Worm (Caenorhabditis elegans) whole organism, early embryonic: Measurements from ENCODE around the gene R03G5.6.

Source experiments
- B0310.2 ChIP-seq: sonication (generic microtip); optimal IDR thresholded peaks from 2 replicates; lab custom pipeline; 2016; ENCODE audit warnings: mild to moderate bottlenecking, missing genetic modification characterization, missing compliant biosample characterization
- F13C5.2 ChIP-seq: sonication (generic microtip); optimal IDR thresholded peaks from 2 replicates; lab custom pipeline; 2017; ENCODE audit warnings: mild to moderate bottlenecking, missing genetic modification characterization, inconsistent platforms, missing compliant biosample characterization
- aly-1 ChIP-seq: sonication (generic microtip); optimal IDR thresholded peaks from 2 replicates; lab custom pipeline; 2016; ENCODE audit warnings: missing genetic modification characterization, missing compliant biosample characterization
- ama-1 ChIP-seq: fragments of 150-350 bp; optimal IDR thresholded peaks from 2 replicates; lab custom pipeline; 2014
- ceh-13 ChIP-seq: fragments of 200-800 bp; sonication (Bioruptor generic); optimal IDR thresholded peaks from 2 replicates; lab custom pipeline; 2018; ENCODE audit warnings: mild to moderate bottlenecking, missing genetic modification characterization, missing compliant biosample characterization
- ceh-36 ChIP-seq: sonication (generic microtip); optimal IDR thresholded peaks from 2 replicates; lab custom pipeline; 2016; ENCODE audit warnings: missing genetic modification characterization, inconsistent platforms, missing compliant biosample characterization
- ets-7 ChIP-seq: sonication (generic microtip); optimal IDR thresholded peaks from 2 replicates; lab custom pipeline; 2016; ENCODE audit warnings: missing genotype, missing genetic modification characterization, missing compliant biosample characterization
- flt-1 ChIP-seq: fragments of 200-800 bp; sonication (Bioruptor generic); IDR thresholded peaks from 2 replicates; pipeline ENCODE4 v1.3.6; 2022; ENCODE audit warnings: missing genetic modification characterization, missing compliant biosample characterization
- hmbx-1 ChIP-seq: sonication (generic microtip); optimal IDR thresholded peaks from 2 replicates; lab custom pipeline; 2016; ENCODE audit warnings: mild to moderate bottlenecking, missing genetic modification characterization, missing compliant biosample characterization
- hmg-4 ChIP-seq: fragments of 200-800 bp; sonication (Bioruptor generic); optimal IDR thresholded peaks from 2 replicates; lab custom pipeline; 2018; ENCODE audit warnings: mild to moderate bottlenecking, missing genetic modification characterization, missing compliant biosample characterization
- hnd-1 ChIP-seq: sonication (generic microtip); optimal IDR thresholded peaks from 2 replicates; lab custom pipeline; 2016; ENCODE audit warnings: missing genetic modification characterization, missing compliant biosample characterization
- pes-1 ChIP-seq: fragments of 200-800 bp; sonication (Bioruptor generic); IDR thresholded peaks from 2 replicates; pipeline ENCODE4 v1.3.6; 2022; ENCODE audit warnings: missing genetic modification reagents, missing genetic modification characterization, missing compliant biosample characterization
- scrt-1 ChIP-seq: fragments of 200-800 bp; sonication (Bioruptor generic); IDR thresholded peaks from 2 replicates; pipeline ENCODE4 v1.3.6; 2022; ENCODE audit warnings: missing genetic modification characterization, missing compliant biosample characterization
- sea-1 ChIP-seq: fragments of 200-800 bp; sonication (Bioruptor generic); conservative IDR thresholded peaks from 2 replicates; pipeline ENCODE4 v1.3.6; 2022; ENCODE audit warnings: missing genetic modification characterization, missing compliant biosample characterization
- tbx-11 ChIP-seq: fragments of 200-800 bp; sonication (Bioruptor generic); IDR thresholded peaks from 2 replicates; pipeline ENCODE4 v1.3.6; 2022; ENCODE audit warnings: missing genetic modification characterization, missing compliant biosample characterization
- tbx-37 ChIP-seq: fragments of 200-800 bp; sonication (Bioruptor generic); conservative IDR thresholded peaks from 2 replicates; pipeline ENCODE4 v1.3.6; 2022; ENCODE audit warnings: missing genetic modification reagents, missing genetic modification characterization, missing compliant biosample characterization
- tra-4 ChIP-seq: sonication (generic microtip); optimal IDR thresholded peaks from 2 replicates; lab custom pipeline; 2017; ENCODE audit warnings: missing genetic modification characterization, missing compliant biosample characterization

Gene R03G5.6

DNA sequence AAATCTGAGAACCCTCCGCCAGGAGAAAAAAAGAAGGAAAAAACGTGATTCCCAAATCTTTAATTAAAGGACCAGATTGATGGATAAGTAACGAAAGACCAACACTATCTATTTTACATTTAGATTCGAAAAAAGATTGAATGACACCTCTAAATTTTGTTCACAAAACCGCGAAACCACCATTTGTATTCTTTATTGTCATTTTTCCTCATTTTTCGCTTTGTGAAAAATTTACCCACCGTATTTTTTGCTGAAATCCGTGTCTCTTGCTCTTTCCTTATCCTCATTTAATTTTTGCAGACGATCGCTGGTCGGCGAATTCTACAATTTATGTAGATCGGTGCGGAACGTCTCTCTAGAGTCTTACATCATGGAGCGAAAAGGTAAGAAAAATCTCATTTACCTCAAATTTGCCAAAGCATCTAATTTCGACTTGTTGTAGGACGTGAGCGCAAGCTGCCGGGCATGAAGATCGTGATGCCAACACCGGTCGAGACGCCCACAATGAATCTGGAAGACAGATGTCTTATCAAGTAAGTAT, at the start of gene R03G5.6, which contains the start of gene sek-1:
Gene R03G5.6, minus strand, starts transcription at position 491 of the 541 bp plus-strand sequence.
Gene sek-1, plus strand, starts transcription at position 301 of the 541 bp plus-strand sequence.
- no peak for TF ChIP-seq ceh-13 (GFP tag; lab: Kevin White, UChicago)
- no peak for TF ChIP-seq aly-1 (tag; lab: Kevin White, UChicago)
- TF ChIP-seq sea-1 (GFP tag; lab: Robert Waterston, UW): no peak
- no peak for TF ChIP-seq flt-1
- no peak for TF ChIP-seq scrt-1
- TF ChIP-seq tbx-37 (GFP tag; lab: Robert Waterston, UW): no peak
- TF ChIP-seq F13C5.2: no peak
- no peak for TF ChIP-seq pes-1 (GFP tag; lab: Robert Waterston, UW)
- no peak for TF ChIP-seq tbx-11 (GFP tag; lab: Robert Waterston, UW)
- TF ChIP-seq ceh-36 (tag; lab: Kevin White, UChicago): no peak
- TF ChIP-seq hmbx-1 (tag; lab: Kevin White, UChicago): no peak
- no peak for TF ChIP-seq B0310.2 (tag; lab: Kevin White, UChicago)
- no peak for TF ChIP-seq ets-7 (tag; lab: Kevin White, UChicago)
- TF ChIP-seq ama-1 (lab: Kevin White, UChicago): no peak
- TF ChIP-seq hnd-1 (tag; lab: Kevin White, UChicago): no peak

DNA sequence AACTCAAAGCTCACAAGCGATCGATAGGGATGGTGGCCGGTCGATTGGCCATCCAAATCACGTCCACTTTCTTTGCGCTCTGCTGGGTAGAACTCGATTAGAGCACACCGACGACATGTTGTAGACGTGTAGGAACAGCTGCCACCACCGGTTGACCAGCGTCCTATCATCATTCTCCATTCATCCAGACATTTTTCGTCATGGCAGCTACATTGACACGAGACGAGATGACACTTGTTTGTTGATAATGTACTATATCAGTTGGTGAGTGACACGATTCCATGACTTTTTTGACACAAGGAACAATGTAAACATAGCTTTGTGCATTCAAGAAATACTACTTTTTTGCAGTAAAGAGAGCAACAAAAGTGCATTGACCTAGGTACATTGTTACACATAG, 49.8 kb upstream of the R03G5.6 start:
- no peak for TF ChIP-seq hmg-4 (GFP tag; lab: Kevin White, UChicago)
- TF ChIP-seq hmbx-1 (tag; lab: Kevin White, UChicago): no peak
- no peak for TF ChIP-seq ets-7 (tag; lab: Kevin White, UChicago)

DNA sequence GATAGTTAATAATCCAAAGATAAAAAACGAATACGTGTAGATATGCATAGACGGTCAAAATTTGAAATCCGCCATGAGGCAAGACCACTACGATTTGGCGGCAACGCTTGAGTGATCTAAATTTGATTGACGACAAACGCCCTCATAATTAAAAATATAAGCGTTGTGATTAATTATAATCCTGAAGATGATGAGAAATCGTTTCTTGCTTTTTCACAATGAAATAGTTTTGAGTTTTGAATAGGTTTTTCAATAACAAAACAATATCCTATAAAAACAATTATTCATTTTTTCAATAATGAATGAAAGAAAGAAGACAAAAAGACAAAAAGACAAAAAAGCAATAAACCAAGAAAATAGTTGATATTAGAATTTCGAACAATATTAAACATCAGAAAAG, 30.7 kb upstream of the R03G5.6 start, which contains the start of gene C54D2.6:
Gene C54D2.6, minus strand, starts transcription at position 101 of the 400 bp plus-strand sequence.
- TF ChIP-seq ets-7 (tag; lab: Kevin White, UChicago) (no peak), tbx-11 (GFP tag; lab: Robert Waterston, UW) (no peak), hmbx-1 (tag; lab: Kevin White, UChicago) (no peak), hnd-1 (tag; lab: Kevin White, UChicago) (no peak), flt-1 (no peak), tbx-37 (GFP tag; lab: Robert Waterston, UW) (no peak), scrt-1 (no peak), ama-1 (lab: Kevin White, UChicago) (no peak), pes-1 (GFP tag; lab: Robert Waterston, UW) (no peak), ceh-36 (tag; lab: Kevin White, UChicago) (no peak), aly-1 (tag; lab: Kevin White, UChicago) (no peak), F13C5.2 (no peak)

DNA sequence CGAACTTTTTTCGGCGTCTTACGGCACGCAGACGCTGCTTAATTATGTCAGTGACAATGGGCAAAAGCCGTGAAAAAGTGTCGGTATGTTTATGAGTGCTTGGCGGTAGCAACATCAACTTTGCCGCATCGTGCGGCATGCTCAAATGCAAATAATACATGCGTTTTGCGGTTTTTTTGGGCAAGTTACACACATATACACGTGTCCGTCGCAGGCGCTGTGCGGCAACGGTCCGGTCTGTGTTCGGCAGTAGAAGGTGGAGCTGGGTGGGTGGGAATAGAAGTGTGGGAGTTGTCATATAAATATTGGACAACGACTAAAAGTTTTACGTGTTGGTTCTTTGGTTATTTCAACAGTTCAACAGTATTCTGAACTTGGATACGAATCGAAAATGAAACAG, 25.5 kb upstream of the R03G5.6 start, which contains the start of gene idpp-11:
Gene idpp-11, plus strand, starts transcription at position 301 of the 400 bp plus-strand sequence.
- no peak for TF ChIP-seq B0310.2 (tag; lab: Kevin White, UChicago)
- no peak for TF ChIP-seq tbx-37 (GFP tag; lab: Robert Waterston, UW)
- TF ChIP-seq flt-1: no peak
- no peak for TF ChIP-seq hmbx-1 (tag; lab: Kevin White, UChicago)
- no peak for TF ChIP-seq ama-1 (lab: Kevin White, UChicago)
- no peak for TF ChIP-seq scrt-1
- no peak for TF ChIP-seq ceh-36 (tag; lab: Kevin White, UChicago)
- no peak for TF ChIP-seq F13C5.2
- TF ChIP-seq ets-7 (tag; lab: Kevin White, UChicago): no peak
- TF ChIP-seq hmg-4 (GFP tag; lab: Kevin White, UChicago): no peak

DNA sequence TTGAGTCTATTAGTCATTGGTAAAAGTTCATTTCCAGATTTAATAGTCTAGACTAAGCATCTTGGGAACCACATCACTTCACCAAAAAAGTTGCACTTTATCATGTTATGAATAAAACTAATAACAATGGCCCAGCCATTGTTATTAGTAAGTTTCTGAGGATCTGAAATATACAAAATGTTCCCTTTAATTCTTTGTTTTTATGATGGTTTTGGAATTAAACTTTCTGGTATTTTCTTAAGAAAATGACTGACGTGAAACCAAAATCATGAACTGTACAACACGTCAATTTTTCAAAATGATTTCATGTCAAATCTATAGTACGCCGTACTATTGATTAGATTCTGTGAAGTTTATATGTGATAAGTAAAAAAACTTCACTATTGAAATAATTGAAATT, 23.3 kb upstream of the R03G5.6 start:
- no peak for TF ChIP-seq flt-1
- TF ChIP-seq aly-1 (tag; lab: Kevin White, UChicago): no peak
- no peak for TF ChIP-seq ceh-13 (GFP tag; lab: Kevin White, UChicago)
- no peak for TF ChIP-seq ets-7 (tag; lab: Kevin White, UChicago)
- no peak for TF ChIP-seq ama-1 (lab: Kevin White, UChicago)
- no peak for TF ChIP-seq tbx-37 (GFP tag; lab: Robert Waterston, UW)
- no peak for TF ChIP-seq F13C5.2
- TF ChIP-seq hmbx-1 (tag; lab: Kevin White, UChicago): no peak
- no peak for TF ChIP-seq ceh-36 (tag; lab: Kevin White, UChicago)
- no peak for TF ChIP-seq hnd-1 (tag; lab: Kevin White, UChicago)
- no peak for TF ChIP-seq tbx-11 (GFP tag; lab: Robert Waterston, UW)
- TF ChIP-seq hmg-4 (GFP tag; lab: Kevin White, UChicago): no peak
- TF ChIP-seq scrt-1: no peak
- TF ChIP-seq tra-4: no peak
- TF ChIP-seq sea-1 (GFP tag; lab: Robert Waterston, UW): no peak

DNA sequence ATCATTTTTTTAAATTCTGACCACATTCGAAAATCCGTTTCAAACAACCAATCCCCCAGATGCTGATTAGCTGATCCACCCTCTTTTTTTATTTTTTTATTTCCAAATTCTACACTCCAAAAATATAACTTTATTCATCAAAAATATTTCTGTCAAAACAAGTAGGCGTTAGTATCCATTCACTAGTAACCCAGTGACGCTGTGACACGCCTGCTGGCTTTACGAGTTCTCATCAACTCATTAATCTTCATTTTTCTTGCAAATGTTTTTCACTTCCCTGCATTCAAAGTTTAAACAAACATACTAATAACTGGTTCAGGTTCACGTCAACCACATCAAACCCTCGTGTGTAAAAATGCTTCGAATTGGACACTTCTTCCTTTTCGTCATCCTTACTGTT, 21.9 kb upstream of the R03G5.6 start, which contains the start of gene nlp-101:
Gene nlp-101, plus strand, starts transcription at position 301 of the 400 bp plus-strand sequence.
- no peak for TF ChIP-seq sea-1 (GFP tag; lab: Robert Waterston, UW)
- no peak for TF ChIP-seq ets-7 (tag; lab: Kevin White, UChicago)
- TF ChIP-seq ceh-13 (GFP tag; lab: Kevin White, UChicago): no peak

DNA sequence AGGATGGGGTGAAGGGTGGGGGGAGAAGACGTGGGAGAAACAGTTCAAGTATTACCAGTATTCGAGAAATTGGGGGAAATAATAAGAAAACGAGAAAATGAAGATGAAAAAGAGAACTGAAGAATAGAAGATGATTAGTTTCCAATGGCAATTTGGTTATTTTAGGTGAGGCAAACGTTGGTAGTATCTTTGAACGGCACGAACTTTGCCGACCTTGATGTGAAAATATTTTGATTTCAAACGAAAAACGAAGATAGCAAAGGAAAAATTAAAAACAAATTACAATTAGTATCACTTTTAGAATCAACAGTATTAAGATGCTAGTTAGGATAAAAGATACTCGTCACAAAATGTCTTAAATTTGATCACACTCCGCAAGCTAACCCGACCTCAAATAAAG, 17.4 kb upstream of the R03G5.6 start, which contains the start of gene sul-3:
Gene sul-3, minus strand, starts transcription at position 101 of the 400 bp plus-strand sequence.
- no peak for TF ChIP-seq ama-1 (lab: Kevin White, UChicago)
- TF ChIP-seq tra-4: no peak
- no peak for TF ChIP-seq hnd-1 (tag; lab: Kevin White, UChicago)
- no peak for TF ChIP-seq hmbx-1 (tag; lab: Kevin White, UChicago)
- TF ChIP-seq pes-1 (GFP tag; lab: Robert Waterston, UW): no peak
- TF ChIP-seq aly-1 (tag; lab: Kevin White, UChicago): no peak
- no peak for TF ChIP-seq flt-1
- no peak for TF ChIP-seq ets-7 (tag; lab: Kevin White, UChicago)
- TF ChIP-seq tbx-37 (GFP tag; lab: Robert Waterston, UW): no peak
- no peak for TF ChIP-seq ceh-36 (tag; lab: Kevin White, UChicago)
- TF ChIP-seq ceh-13 (GFP tag; lab: Kevin White, UChicago): no peak
- TF ChIP-seq hmg-4 (GFP tag; lab: Kevin White, UChicago): no peak
- no peak for TF ChIP-seq scrt-1
- no peak for TF ChIP-seq tbx-11 (GFP tag; lab: Robert Waterston, UW)
